Worm (Caenorhabditis elegans) whole organism, mixed stage, embryonic: ENCODE measurements around the gene acox-1.6.

Experiments used
- M03D4.4 ChIP-seq: sonication (generic microtip); optimal IDR thresholded peaks from 2 replicates; lab custom pipeline; 2017; ENCODE audit warnings: mild to moderate bottlenecking, missing genetic modification characterization, missing compliant biosample characterization
- bed-3 ChIP-seq: fragments of 200-800 bp; sonication (Bioruptor generic); optimal IDR thresholded peaks from 3 replicates; lab custom pipeline; 2018; ENCODE audit warnings: mild to moderate bottlenecking, missing genetic modification characterization, moderate library complexity, missing compliant biosample characterization
- blmp-1 ChIP-seq: fragments of 150-350 bp; optimal IDR thresholded peaks from 2 replicates; lab custom pipeline; 2014; ENCODE audit warnings: missing biosample characterization, missing genetic modification characterization
- ceh-39 ChIP-seq: fragments of 150-350 bp; optimal IDR thresholded peaks from 2 replicates; lab custom pipeline; 2014; ENCODE audit warnings: missing biosample characterization, missing genetic modification characterization
- ceh-43 ChIP-seq: fragments of 200-800 bp; sonication (Bioruptor generic); optimal IDR thresholded peaks from 2 replicates; lab custom pipeline; 2018; ENCODE audit warnings: mild to moderate bottlenecking, missing genetic modification characterization, moderate library complexity, missing compliant biosample characterization
- ceh-83 ChIP-seq: fragments of 200-800 bp; sonication (Bioruptor generic); optimal IDR thresholded peaks from 2 replicates; lab custom pipeline; 2018; ENCODE audit warnings: mild to moderate bottlenecking, missing genetic modification characterization, missing compliant biosample characterization
- ces-1 ChIP-seq: fragments of 150-350 bp; optimal IDR thresholded peaks from 2 replicates; lab custom pipeline; 2014; ENCODE audit warnings: missing biosample characterization, missing genetic modification reagents, missing genetic modification characterization
- cnd-1 ChIP-seq: fragments of 200-800 bp; sonication (Bioruptor generic); optimal IDR thresholded peaks from 2 replicates; lab custom pipeline; 2018; ENCODE audit warnings: mild to moderate bottlenecking, missing genetic modification characterization, missing compliant biosample characterization
- drap-1 ChIP-seq: fragments of 200-800 bp; sonication (Bioruptor generic); optimal IDR thresholded peaks from 3 replicates; lab custom pipeline; 2018; ENCODE audit warnings: mild to moderate bottlenecking, missing genetic modification characterization, missing compliant biosample characterization
- elt-1 ChIP-seq: sonication (generic microtip); optimal IDR thresholded peaks from 2 replicates; lab custom pipeline; 2017; ENCODE audit warnings: missing genetic modification characterization, mild to moderate bottlenecking, missing compliant biosample characterization, antibody characterized with exemption, moderate library complexity, borderline replicate concordance; ENCODE audit not compliant: insufficient read depth
- elt-3 ChIP-seq: fragments of 150-350 bp; optimal IDR thresholded peaks from 2 replicates; lab custom pipeline; 2014; ENCODE audit warnings: missing biosample characterization, missing genetic modification characterization
- flh-1 ChIP-seq: fragments of 200-800 bp; sonication (Bioruptor generic); optimal IDR thresholded peaks from 2 replicates; lab custom pipeline; 2018; ENCODE audit warnings: mild to moderate bottlenecking, missing genetic modification characterization, moderate library complexity, missing compliant biosample characterization
- ham-2 ChIP-seq: fragments of 200-800 bp; sonication (Bioruptor generic); optimal IDR thresholded peaks from 2 replicates; lab custom pipeline; 2018; ENCODE audit warnings: mild to moderate bottlenecking, missing genetic modification characterization, missing compliant biosample characterization
- hlh-1 ChIP-seq: fragments of 150-350 bp; optimal IDR thresholded peaks from 2 replicates; lab custom pipeline; 2014; ENCODE audit warnings: missing biosample characterization, missing genetic modification reagents, missing genetic modification characterization
- lin-13 ChIP-seq: fragments of 150-350 bp; optimal IDR thresholded peaks from 2 replicates; lab custom pipeline; 2014; ENCODE audit warnings: missing biosample characterization, missing genetic modification characterization
- lin-32 ChIP-seq: fragments of 200-800 bp; sonication (Bioruptor generic); optimal IDR thresholded peaks from 2 replicates; lab custom pipeline; 2018; ENCODE audit warnings: mild to moderate bottlenecking, missing genetic modification characterization, missing compliant biosample characterization
- lsy-2 ChIP-seq: fragments of 150-350 bp; optimal IDR thresholded peaks from 2 replicates; lab custom pipeline; 2014; ENCODE audit warnings: missing biosample characterization, missing genetic modification characterization
- mab-5 ChIP-seq: fragments of 150-350 bp; optimal IDR thresholded peaks from 2 replicates; lab custom pipeline; 2014; ENCODE audit warnings: missing biosample characterization, missing genetic modification characterization
- mep-1 ChIP-seq: fragments of 150-350 bp; optimal IDR thresholded peaks from 2 replicates; lab custom pipeline; 2017; ENCODE audit warnings: missing biosample characterization, missing genetic modification reagents, missing genetic modification characterization, inconsistent platforms
- mls-2 ChIP-seq: sonication (generic microtip); optimal IDR thresholded peaks from 2 replicates; lab custom pipeline; 2016; ENCODE audit warnings: mild to moderate bottlenecking, missing genetic modification characterization, moderate library complexity, missing compliant biosample characterization
- nhr-12 ChIP-seq: fragments of 150-350 bp; optimal IDR thresholded peaks from 2 replicates; lab custom pipeline; 2014; ENCODE audit warnings: missing biosample characterization, missing genetic modification characterization
- nhr-2 ChIP-seq: fragments of 150-350 bp; optimal IDR thresholded peaks from 2 replicates; lab custom pipeline; 2014; ENCODE audit warnings: missing biosample characterization, missing genetic modification characterization
- nhr-237 ChIP-seq: fragments of 150-350 bp; optimal IDR thresholded peaks from 2 replicates; lab custom pipeline; 2014; ENCODE audit warnings: missing biosample characterization, missing genetic modification characterization
- nhr-28 ChIP-seq: fragments of 150-350 bp; optimal IDR thresholded peaks from 2 replicates; lab custom pipeline; 2014; ENCODE audit warnings: missing biosample characterization, missing genetic modification characterization
- nhr-76 ChIP-seq: sonication (generic microtip); optimal IDR thresholded peaks from 2 replicates; lab custom pipeline; 2017; ENCODE audit warnings: missing biosample characterization, missing genetic modification characterization
- pha-4 ChIP-seq: fragments of 150-350 bp; optimal IDR thresholded peaks from 2 replicates; lab custom pipeline; 2018; ENCODE audit warnings: missing biosample characterization, missing genetic modification reagents, missing genetic modification characterization
- sem-2 ChIP-seq: fragments of 200-800 bp; sonication (Bioruptor generic); optimal IDR thresholded peaks from 2 replicates; lab custom pipeline; 2018; ENCODE audit warnings: mild to moderate bottlenecking, missing genetic modification characterization, missing compliant biosample characterization
- snpc-4 ChIP-seq: fragments of 150-350 bp; optimal IDR thresholded peaks from 2 replicates; lab custom pipeline; 2014; ENCODE audit warnings: missing biosample characterization, missing genetic modification characterization
- sptf-1 ChIP-seq: sonication (generic microtip); optimal IDR thresholded peaks from 2 replicates; lab custom pipeline; 2017; ENCODE audit warnings: mild to moderate bottlenecking, missing genetic modification characterization, moderate library complexity, missing compliant biosample characterization
- tbx-8 ChIP-seq: fragments of 200-800 bp; sonication (Bioruptor generic); optimal IDR thresholded peaks from 2 replicates; lab custom pipeline; 2018; ENCODE audit warnings: mild to moderate bottlenecking, missing genetic modification characterization, moderate library complexity, missing compliant biosample characterization
- unc-120 ChIP-seq: sonication (generic microtip); optimal IDR thresholded peaks from 2 replicates; lab custom pipeline; 2017; ENCODE audit warnings: missing genetic modification characterization, missing compliant biosample characterization; ENCODE audit not compliant: poor library complexity, severe bottlenecking
- unc-39 ChIP-seq: fragments of 150-350 bp; optimal IDR thresholded peaks from 2 replicates; lab custom pipeline; 2014; ENCODE audit warnings: missing biosample characterization, missing genetic modification characterization
- unc-62 ChIP-seq: fragments of 150-350 bp; optimal IDR thresholded peaks from 2 replicates; lab custom pipeline; 2014; ENCODE audit warnings: missing biosample characterization, missing genetic modification reagents, missing genetic modification characterization
- zip-8 ChIP-seq: fragments of 150-350 bp; optimal IDR thresholded peaks from 2 replicates; lab custom pipeline; 2014; ENCODE audit warnings: missing biosample characterization, missing genetic modification characterization
- ztf-11 ChIP-seq: fragments of 150-350 bp; optimal IDR thresholded peaks from 2 replicates; lab custom pipeline; 2014; ENCODE audit warnings: missing biosample characterization, missing genetic modification characterization

Gene acox-1.6

DNA sequence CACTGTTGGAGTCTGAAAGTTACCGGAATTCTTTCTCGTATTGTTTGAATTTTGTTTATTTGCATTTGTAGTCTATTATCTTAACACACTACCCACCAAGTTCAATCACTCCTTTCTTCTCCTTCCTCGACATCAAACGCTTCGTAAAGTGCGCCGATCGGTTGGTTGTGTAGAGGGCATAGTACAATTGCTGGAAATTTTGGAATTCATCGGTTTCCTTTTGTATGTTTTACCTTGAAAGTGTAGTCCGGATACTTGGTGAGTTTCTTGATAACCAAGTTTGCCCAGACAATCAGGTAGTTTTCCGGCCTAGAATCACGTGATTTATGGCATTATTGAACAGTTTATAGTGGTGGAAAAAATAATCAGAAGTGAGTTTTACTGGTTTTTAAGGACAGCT, 8.2 kb upstream of the acox-1.6 start:
- TF ChIP-seq pha-4 (tag; lab: Kevin White, UChicago) = no peak

DNA sequence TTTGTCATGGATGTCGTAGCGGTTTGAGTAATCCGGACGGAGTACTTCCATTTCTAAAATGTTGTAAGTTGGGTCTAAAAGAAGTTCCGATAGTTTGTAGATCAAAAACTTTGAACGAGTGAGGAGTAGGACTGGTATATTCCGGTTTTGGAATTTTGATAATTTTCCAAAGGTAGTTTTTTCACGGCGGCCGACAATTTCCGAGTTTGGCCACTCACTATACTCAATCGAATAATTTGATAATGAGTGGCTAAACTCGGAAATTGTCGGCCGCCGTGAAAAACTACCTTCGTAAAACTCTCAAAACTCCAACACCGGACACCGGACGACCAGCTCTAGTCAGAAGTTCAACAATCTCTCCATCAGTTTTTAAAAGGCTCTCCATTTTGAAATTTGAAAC, 6.0 kb upstream of the acox-1.6 start:
- no peak for TF ChIP-seq pha-4 (tag; lab: Kevin White, UChicago)
- TF ChIP-seq nhr-12 (tag; lab: Kevin White, UChicago) = no peak
- TF ChIP-seq ceh-43 (GFP tag; lab: Kevin White, UChicago) = no peak
- TF ChIP-seq nhr-76 (tag; lab: Kevin White, UChicago) = no peak
- no peak for TF ChIP-seq sptf-1 (tag; lab: Kevin White, UChicago)
- TF ChIP-seq unc-120 (tag; lab: Kevin White, UChicago) = no peak
- no peak for TF ChIP-seq unc-62 (GFP tag; lab: Kevin White, UChicago)
- no peak for TF ChIP-seq ceh-39 (tag; lab: Kevin White, UChicago)
- no peak for TF ChIP-seq unc-39 (tag; lab: Kevin White, UChicago)

DNA sequence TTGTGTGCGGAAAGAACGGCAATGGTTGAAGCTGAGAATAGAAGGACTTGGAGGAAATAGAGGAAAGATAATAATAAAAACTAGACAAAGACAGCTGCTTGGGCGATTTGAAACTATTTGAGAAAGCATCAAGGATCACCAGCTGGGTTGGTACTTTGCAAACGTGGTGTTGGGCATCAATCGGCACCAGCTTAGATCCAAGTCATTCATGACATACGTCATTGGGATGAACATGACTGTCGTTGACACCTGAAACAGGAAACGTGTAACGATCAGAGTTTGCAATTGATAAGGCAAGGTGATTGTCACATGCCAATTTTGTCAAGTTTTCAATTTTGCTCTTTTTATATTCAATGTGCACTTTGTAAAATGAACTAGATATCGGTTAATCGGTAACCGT, 4.1 kb upstream of the acox-1.6 start:
- TF ChIP-seq ceh-39 (tag; lab: Kevin White, UChicago) (no peak), mep-1 (tag; lab: Kevin White, UChicago) (no peak), tbx-8 (GFP tag; lab: Kevin White, UChicago) (no peak), unc-62 (GFP tag; lab: Kevin White, UChicago) (no peak), ztf-11 (no peak), mls-2 (tag; lab: Kevin White, UChicago) (no peak), snpc-4 (tag; lab: Kevin White, UChicago) (no peak), nhr-28 (tag; lab: Kevin White, UChicago) (no peak), drap-1 (GFP tag; lab: Kevin White, UChicago) (no peak), sptf-1 (tag; lab: Kevin White, UChicago) (no peak), nhr-2 (no peak), nhr-12 (tag; lab: Kevin White, UChicago) (no peak), pha-4 (tag; lab: Kevin White, UChicago) (no peak), ces-1 (GFP tag; lab: Kevin White, UChicago) (no peak), elt-3 (tag; lab: Kevin White, UChicago) (no peak), ceh-83 (GFP tag; lab: Kevin White, UChicago) (no peak)

DNA sequence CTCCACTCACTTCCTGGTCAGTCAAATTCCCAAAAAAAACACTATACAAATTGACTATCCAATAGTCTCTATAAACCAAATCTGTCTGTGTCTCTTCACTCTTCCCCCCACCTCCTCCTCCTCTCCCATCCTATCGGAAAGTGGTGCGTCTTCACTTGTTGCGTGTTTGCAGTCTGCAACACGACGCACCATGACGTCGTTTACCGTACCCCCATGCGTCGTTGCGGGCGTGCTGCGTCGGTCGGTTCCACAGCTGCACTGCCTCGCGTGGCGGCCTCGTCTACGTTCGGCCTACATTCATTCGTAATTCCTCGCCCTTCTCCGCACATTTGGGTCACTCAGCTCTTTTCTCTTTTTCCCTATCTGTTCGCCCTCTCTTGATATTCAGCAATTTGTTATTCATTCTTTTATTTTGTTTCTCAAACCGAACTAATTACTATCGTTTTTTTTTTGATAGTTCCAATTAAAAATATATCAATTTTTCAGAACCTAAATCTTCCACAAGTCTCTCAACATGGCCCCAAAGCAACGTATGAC, 2.8 kb upstream of the acox-1.6 start, which contains the start of gene serp-1.1:
Gene serp-1.1 (plus strand): TSS at position 487 of the 537 bp plus-strand sequence.
- TF ChIP-seq mls-2 (tag; lab: Kevin White, UChicago) (peak; percentile 90), nhr-76 (tag; lab: Kevin White, UChicago) (peak; percentile 62), ham-2 (peak; percentile 63), mab-5 (tag; lab: Kevin White, UChicago) (no peak), nhr-12 (tag; lab: Kevin White, UChicago) (peak; percentile 83), bed-3 (GFP tag; lab: Kevin White, UChicago) (no peak), ztf-11 (peak; percentile 97), elt-1 (tag; lab: Kevin White, UChicago) (peak; percentile 30), nhr-28 (tag; lab: Kevin White, UChicago) (no peak), sem-2 (no peak), blmp-1 (tag; lab: Kevin White, UChicago) (peak; percentile 0), ceh-83 (GFP tag; lab: Kevin White, UChicago) (peak; percentile 51), ces-1 (GFP tag; lab: Kevin White, UChicago) (peak; percentile 72), drap-1 (GFP tag; lab: Kevin White, UChicago) (peak; percentile 81), M03D4.4 (tag; lab: Kevin White, UChicago) (peak; percentile 67), mep-1 (tag; lab: Kevin White, UChicago) (peak; percentile 96), hlh-1 (tag; lab: Kevin White, UChicago) (peak; percentile 73), lin-32 (GFP tag; lab: Kevin White, UChicago) (no peak), ceh-39 (tag; lab: Kevin White, UChicago) (peak; percentile 93), nhr-2 (peak; percentile 64), lin-13 (peak; percentile 99), unc-62 (GFP tag; lab: Kevin White, UChicago) (peak; percentile 78), ceh-43 (GFP tag; lab: Kevin White, UChicago) (no peak), unc-120 (tag; lab: Kevin White, UChicago) (peak; percentile 86), unc-39 (tag; lab: Kevin White, UChicago) (peak; percentile 83), pha-4 (tag; lab: Kevin White, UChicago) (peak; percentile 99), nhr-237 (tag; lab: Kevin White, UChicago) (peak; percentile 89), tbx-8 (GFP tag; lab: Kevin White, UChicago) (peak; percentile 61), lsy-2 (tag; lab: Kevin White, UChicago) (peak; percentile 100), zip-8 (tag; lab: Kevin White, UChicago) (peak; percentile 28), cnd-1 (peak; percentile 90), flh-1 (GFP tag; lab: Kevin White, UChicago) (no peak), elt-3 (tag; lab: Kevin White, UChicago) (peak; percentile 78), snpc-4 (tag; lab: Kevin White, UChicago) (no peak), sptf-1 (tag; lab: Kevin White, UChicago) (peak; percentile 91)
